Fruit fly (Drosophila melanogaster): ENCODE measurements around the gene CycT.
A peak's percentile ranks its signal among the peaks of the same experiment; 100 is the strongest.

Gene CycT

DNA sequence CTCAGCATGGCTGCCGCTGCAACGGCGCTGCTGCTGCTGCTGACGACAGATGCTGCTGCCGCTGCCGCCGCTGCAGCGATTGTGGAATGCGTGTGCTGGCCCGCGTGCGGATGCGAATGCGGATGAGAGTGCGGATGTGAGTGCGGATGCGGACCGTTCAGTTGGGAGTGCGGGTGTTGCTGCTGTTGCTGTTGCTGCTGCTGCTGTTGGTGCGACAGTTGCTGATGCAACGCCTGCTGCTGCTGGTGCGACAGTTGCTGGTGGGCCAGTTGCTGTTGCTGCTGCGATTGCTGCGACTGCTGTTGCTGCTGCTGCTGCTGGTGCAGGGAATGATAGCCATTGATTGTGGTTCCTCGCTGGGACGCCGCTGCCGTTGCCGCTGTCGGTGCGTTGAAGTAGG lies 4.7 kb upstream of the CycT start (continued):
- TF ChIP-seq CG16815 (GFP tag; optimal IDR thresholded peaks at IDR 0.05) (no peak), CG8478 (optimal IDR thresholded peaks at IDR 0.05) (peak; percentile 81), bab2 (GFP tag; optimal IDR thresholded peaks at IDR 0.05) (no peak), wek (GFP tag; optimal IDR thresholded peaks at IDR 0.05) (no peak), CG13296 (GFP tag; optimal IDR thresholded peaks at IDR 0.05) (no peak), CG6683 (GFP tag; optimal IDR thresholded peaks at IDR 0.05) (no peak), Gsc (GFP tag; IDR thresholded peaks at IDR 0.05) (no peak), Tbp (GFP tag; optimal IDR thresholded peaks at IDR 0.05) (no peak), CG11696 (GFP tag; IDR thresholded peaks at IDR 0.05) (no peak), CG6272 (GFP tag; IDR thresholded peaks at IDR 0.05) (no peak), Deaf1 (tag; optimal IDR thresholded peaks at IDR 0.05) (no peak), nerfin-2 (GFP tag; IDR thresholded peaks at IDR 0.05; ENCODE audit: partially characterized antibody) (no peak), Hr39 (optimal IDR thresholded peaks at IDR 0.05) (peak; percentile 42), dan (GFP tag; IDR thresholded peaks at IDR 0.05) (no peak), CG1602 (GFP tag; optimal IDR thresholded peaks at IDR 0.05) (no peak), E2f1 (GFP tag; IDR thresholded peaks at IDR 0.05) (no peak), aop (GFP tag; IDR thresholded peaks at IDR 0.05) (no peak), rib (GFP tag; IDR thresholded peaks at IDR 0.05) (no peak), grn (GFP tag; optimal IDR thresholded peaks at IDR 0.05) (no peak), Dfd (GFP tag; optimal IDR thresholded peaks at IDR 0.05) (peak in 1 of 2 experiments; percentile 18), HLH4C (GFP tag; IDR thresholded peaks at IDR 0.05; ENCODE audit: partially characterized antibody) (no peak), Ets65A (GFP tag) (no peak), Med (GFP tag) (no peak), psq (GFP tag; optimal IDR thresholded peaks at IDR 0.05) (no peak), trh (GFP tag; optimal IDR thresholded peaks at IDR 0.05) (no peak), fd96Cb (tag; optimal IDR thresholded peaks at IDR 0.05) (no peak), zen (tag; optimal IDR thresholded peaks at IDR 0.05) (no peak), CG34422 (GFP tag; IDR thresholded peaks at IDR 0.05) (no peak)

DNA sequence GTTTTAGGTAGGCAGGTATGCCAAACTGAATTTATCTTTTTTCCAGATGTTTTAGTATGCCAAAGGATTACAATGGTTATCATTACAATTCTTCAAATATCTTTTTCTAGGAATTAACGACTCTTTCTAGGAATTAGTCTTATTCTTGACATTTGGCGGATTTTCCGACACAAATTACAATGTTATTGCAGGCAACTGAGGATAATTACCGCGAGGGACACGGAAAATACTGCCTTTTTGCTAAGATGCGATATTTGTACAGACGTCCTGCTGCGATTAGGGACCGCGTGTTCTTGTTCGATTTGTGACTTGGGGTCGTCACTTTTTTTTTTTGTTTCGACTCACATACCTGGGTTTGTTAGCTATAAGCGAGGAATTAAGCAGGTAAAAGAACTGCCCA lies 1.8 kb downstream of the CycT start:
- TF ChIP-seq Ets97D (GFP tag; optimal IDR thresholded peaks at IDR 0.05) = no peak
- no peak for TF ChIP-seq Hey (tag; optimal IDR thresholded peaks at IDR 0.05)
- TF ChIP-seq dpn (GFP tag; optimal IDR thresholded peaks at IDR 0.05) = no peak
- TF ChIP-seq ERR (GFP tag; optimal IDR thresholded peaks at IDR 0.05) = no peak
- no peak for TF ChIP-seq CG6689 (GFP tag; IDR thresholded peaks at IDR 0.05)
- no peak for TF ChIP-seq Lpt (GFP tag; optimal IDR thresholded peaks at IDR 0.05)
- TF ChIP-seq zen (tag; optimal IDR thresholded peaks at IDR 0.05) = peak; percentile 96
- TF ChIP-seq CG15479 (GFP tag; optimal IDR thresholded peaks at IDR 0.05) = peak; percentile 61
- TF ChIP-seq fd102C (GFP tag; optimal IDR thresholded peaks at IDR 0.05) = no peak
- peak in 1 of 2 experiments; percentile 95 for TF ChIP-seq tll (GFP tag; optimal IDR thresholded peaks at IDR 0.05)
- no peak for TF ChIP-seq B-H1 (GFP tag; IDR thresholded peaks at IDR 0.05)
- TF ChIP-seq cad (GFP tag; optimal IDR thresholded peaks at IDR 0.05) = peak; percentile 67
- TF ChIP-seq CG11456 (GFP tag; IDR thresholded peaks at IDR 0.05) = no peak
- TF ChIP-seq zen2 (GFP tag; IDR thresholded peaks at IDR 0.05; ENCODE audit: partially characterized antibody) = no peak
- TF ChIP-seq wdn (GFP tag; IDR thresholded peaks at IDR 0.05) = no peak
- no peak for TF ChIP-seq sisA (GFP tag; IDR thresholded peaks at IDR 0.05)
- no peak for TF ChIP-seq exex (tag; optimal IDR thresholded peaks at IDR 0.05)
- no peak for TF ChIP-seq CG30020 (tag; optimal IDR thresholded peaks at IDR 0.05)
- no peak for TF ChIP-seq CG4404 (GFP tag; IDR thresholded peaks at IDR 0.05)
- no peak for TF ChIP-seq CG9817 (tag; optimal IDR thresholded peaks at IDR 0.05)
- TF ChIP-seq CG1529 (GFP tag; optimal IDR thresholded peaks at IDR 0.05) = no peak
- TF ChIP-seq Aef1 (GFP tag; IDR thresholded peaks at IDR 0.05) = no peak
- TF ChIP-seq CG3838 (GFP tag; optimal IDR thresholded peaks at IDR 0.05) = no peak
